Fruit fly (Drosophila melanogaster): Measurements from ENCODE around the gene hdm.

The hdm gene

dm6 chrX:7911983-7912630 is 7.8 kb downstream of the hdm start, which contains the start of gene snz (continued):
- TF ChIP-seq CG13296 (GFP tag; optimal IDR thresholded peaks at IDR 0.05) (no peak), CG13424 (tag; optimal IDR thresholded peaks at IDR 0.05) (no peak), cwo (GFP tag; optimal IDR thresholded peaks at IDR 0.05) (no peak), dm (GFP tag; optimal IDR thresholded peaks at IDR 0.05) (no peak), sima (GFP tag; optimal IDR thresholded peaks at IDR 0.05) (no peak), MBD-R2 (GFP tag; IDR thresholded peaks at IDR 0.05) (peak; percentile 52; the same call in 1 of the 2 replicates), HLH54F (GFP tag; optimal IDR thresholded peaks at IDR 0.05) (no peak), Fer2 (tag; optimal IDR thresholded peaks at IDR 0.05) (no peak), CG12659 (GFP tag; optimal IDR thresholded peaks at IDR 0.05) (peak; percentile 31), CG1603 (tag; optimal IDR thresholded peaks at IDR 0.05) (no peak), Doc2 (GFP tag; IDR thresholded peaks at IDR 0.05) (no peak), repo (GFP tag; optimal IDR thresholded peaks at IDR 0.05) (no peak), zen2 (GFP tag; IDR thresholded peaks at IDR 0.05; ENCODE audit: partially characterized antibody) (peak; percentile 68; the same call in 2 of the 3 replicates), ro (GFP tag; IDR thresholded peaks at IDR 0.05) (no peak), sna (GFP tag; IDR thresholded peaks at IDR 0.05; ENCODE audit: partially characterized antibody) (peak; percentile 77), Nf-YB (GFP tag; optimal IDR thresholded peaks at IDR 0.05) (no peak), slbo (GFP tag; IDR thresholded peaks at IDR 0.05) (0 out of 2 replicates have a peak, but pooled peaks have one; percentile 8), Opbp (GFP tag; IDR thresholded peaks at IDR 0.05; ENCODE audit: partially characterized antibody) (peak; percentile 74; the same call in 2 of the 3 replicates), maf-S (GFP tag; optimal IDR thresholded peaks at IDR 0.05) (no peak), Sox102F (GFP tag; optimal IDR thresholded peaks at IDR 0.05) (no peak), CG18599 (GFP tag; optimal IDR thresholded peaks at IDR 0.05) (no peak), hbn (GFP tag; IDR thresholded peaks at IDR 0.05; ENCODE audit: partially characterized antibody) (peak; percentile 75), grau (tag; optimal IDR thresholded peaks at IDR 0.05) (no peak), CG2202 (tag; optimal IDR thresholded peaks at IDR 0.05) (no peak), CG43689 (GFP tag; IDR thresholded peaks at IDR 0.05) (no peak), Trl (optimal IDR thresholded peaks at IDR 0.05) (no peak), Trl (GFP tag; optimal IDR thresholded peaks at IDR 0.05) (no peak), Bdp1 (GFP tag; optimal IDR thresholded peaks at IDR 0.05) (no peak), p53 (GFP tag; optimal IDR thresholded peaks at IDR 0.05) (no peak), stwl (tag; optimal IDR thresholded peaks at IDR 0.05) (peak; percentile 49), hb (GFP tag; IDR thresholded peaks at IDR 0.05; ENCODE audit: partially characterized antibody) (peak; percentile 75), tll (GFP tag; optimal IDR thresholded peaks at IDR 0.05) (no peak), CG7987 (GFP tag; optimal IDR thresholded peaks at IDR 0.05) (peak; percentile 23), CG14667 (GFP tag; IDR thresholded peaks at IDR 0.05) (no peak), CG11093 (GFP tag; IDR thresholded peaks at IDR 0.05) (no peak), Ets97D (GFP tag; optimal IDR thresholded peaks at IDR 0.05) (peak; percentile 38), PHDP (tag; optimal IDR thresholded peaks at IDR 0.05) (no peak), CG3065 (GFP tag; optimal IDR thresholded peaks at IDR 0.05) (no peak), CG10147 (GFP tag; optimal IDR thresholded peaks at IDR 0.05) (no peak), CG4424 (GFP tag; optimal IDR thresholded peaks at IDR 0.05) (no peak), pfk (GFP tag; optimal IDR thresholded peaks at IDR 0.05) (peak; percentile 67), lilli (GFP tag; optimal IDR thresholded peaks at IDR 0.05) (no peak), gce (GFP tag; IDR thresholded peaks at IDR 0.05) (no peak), HLH3B (GFP tag; IDR thresholded peaks at IDR 0.05) (no peak), br (optimal IDR thresholded peaks at IDR 0.05) (no peak), Xbp1 (GFP tag; optimal IDR thresholded peaks at IDR 0.05) (peak; percentile 5), CG33213 (GFP tag; optimal IDR thresholded peaks at IDR 0.05) (no peak), CG1647 (GFP tag; optimal IDR thresholded peaks at IDR 0.05) (no peak), CG11247 (GFP tag; IDR thresholded peaks at IDR 0.05) (no peak), CG18476 (GFP tag; optimal IDR thresholded peaks at IDR 0.05) (no peak)
